Worm (Caenorhabditis elegans) whole organism, L4/young adult: ENCODE measurements around the gene K10H10.13.

Source experiments
- W03F9.2 ChIP-seq: fragments of 150-350 bp; optimal IDR thresholded peaks from 2 replicates; lab custom pipeline; 2014; ENCODE audit warnings: missing biosample characterization, missing genetic modification characterization
- dao-5 ChIP-seq: sonication (generic microtip); optimal IDR thresholded peaks from 2 replicates; lab custom pipeline; 2016; ENCODE audit warnings: missing genotype, missing genetic modification characterization, moderate library complexity, missing compliant biosample characterization
- him-1 ChIP-seq: sonication (generic microtip); optimal IDR thresholded peaks from 2 replicates; lab custom pipeline; 2016; ENCODE audit warnings: missing genotype, missing genetic modification reagents, missing genetic modification characterization, missing compliant biosample characterization

Gene K10H10.13

DNA sequence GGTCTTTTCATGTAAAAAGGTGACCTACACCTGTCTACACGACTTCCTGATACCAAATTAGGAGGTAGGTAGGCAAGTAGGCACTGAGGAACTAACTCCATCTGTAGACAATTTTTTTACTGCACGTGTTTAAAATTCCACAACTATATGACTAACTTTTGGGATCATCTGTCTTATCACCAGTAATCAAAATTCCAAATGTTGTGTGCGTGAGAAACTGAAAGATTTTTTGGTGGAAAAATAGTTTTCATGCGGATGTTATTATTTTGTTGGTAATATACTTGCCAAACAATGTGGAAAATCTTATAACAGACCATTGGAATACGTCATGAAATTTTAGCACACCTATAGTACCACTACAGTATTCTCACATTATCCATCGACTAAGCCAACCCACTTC, at the start of gene K10H10.13:
Gene K10H10.13, minus strand, starts transcription at position 101 of the 400 bp plus-strand sequence.
- TF ChIP-seq him-1 (tag; lab: Kevin White, UChicago) (no peak), W03F9.2 (no peak), dao-5 (tag; lab: Kevin White, UChicago) (no peak)

DNA sequence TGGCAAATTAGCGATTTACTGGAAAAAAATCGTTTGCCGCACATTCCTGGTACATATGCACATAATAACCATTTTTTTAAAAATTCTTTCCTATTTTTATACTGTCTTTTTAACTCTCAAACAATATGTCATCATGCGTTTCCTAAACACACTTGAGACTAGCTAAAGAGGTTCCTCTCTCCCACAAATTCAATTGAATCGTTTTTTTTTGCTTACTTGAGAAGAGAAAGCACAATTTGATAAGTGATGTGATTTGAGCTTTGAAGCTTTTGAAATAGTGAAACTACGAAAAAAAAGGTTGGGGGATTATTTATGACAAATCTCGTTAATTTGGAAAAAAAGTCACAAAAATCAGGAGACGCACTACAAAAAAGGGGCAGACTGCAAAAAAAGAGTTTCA, 43.9 kb upstream of the K10H10.13 start:
- TF ChIP-seq W03F9.2: no peak
- no peak for TF ChIP-seq him-1 (tag; lab: Kevin White, UChicago)
- no peak for TF ChIP-seq dao-5 (tag; lab: Kevin White, UChicago)

DNA sequence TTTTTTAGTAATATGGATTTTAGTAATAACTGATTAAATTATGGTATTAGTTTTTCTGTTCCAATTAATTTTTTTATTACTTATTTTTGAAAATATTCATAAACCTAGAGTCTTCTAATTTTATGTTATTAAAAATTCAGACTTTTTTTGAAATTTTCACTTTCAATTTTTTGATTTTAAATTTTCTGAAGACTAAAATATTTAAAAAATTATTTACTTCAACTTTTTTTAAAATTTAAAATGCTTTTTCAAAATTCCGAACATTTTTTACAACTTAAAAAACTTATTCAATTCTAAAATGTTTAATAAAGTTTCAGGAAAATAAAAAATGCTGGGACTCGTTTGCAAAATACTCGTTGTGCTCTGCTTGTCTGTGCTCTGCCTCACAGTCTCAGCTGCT, 39.5 kb upstream of the K10H10.13 start, which contains the start of gene nlp-41:
Gene nlp-41, plus strand, starts transcription at position 301 of the 400 bp plus-strand sequence.
- no peak for TF ChIP-seq dao-5 (tag; lab: Kevin White, UChicago)
- TF ChIP-seq W03F9.2: no peak

DNA sequence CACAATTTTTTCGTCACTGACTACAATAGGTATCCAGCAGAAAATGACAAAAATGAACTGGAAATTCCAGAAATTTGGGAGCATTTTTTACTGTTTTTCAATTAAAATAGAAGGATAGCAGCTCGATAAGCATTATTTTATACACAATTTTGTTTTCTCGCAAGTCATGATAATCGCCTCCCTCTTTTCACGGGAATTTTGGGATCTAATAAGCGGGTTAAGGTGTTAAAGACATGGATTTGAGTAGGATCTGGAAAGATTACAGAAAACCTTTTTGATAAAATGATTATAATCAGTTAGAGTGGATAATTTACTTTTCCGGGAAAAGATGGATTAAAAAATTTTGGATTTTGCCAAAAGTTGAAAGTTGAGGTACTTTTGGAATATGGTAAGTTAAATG, 37.6 kb upstream of the K10H10.13 start, which contains the start of gene gcy-29:
Gene gcy-29, minus strand, starts transcription at position 101 of the 400 bp plus-strand sequence.
- no peak for TF ChIP-seq him-1 (tag; lab: Kevin White, UChicago)

DNA sequence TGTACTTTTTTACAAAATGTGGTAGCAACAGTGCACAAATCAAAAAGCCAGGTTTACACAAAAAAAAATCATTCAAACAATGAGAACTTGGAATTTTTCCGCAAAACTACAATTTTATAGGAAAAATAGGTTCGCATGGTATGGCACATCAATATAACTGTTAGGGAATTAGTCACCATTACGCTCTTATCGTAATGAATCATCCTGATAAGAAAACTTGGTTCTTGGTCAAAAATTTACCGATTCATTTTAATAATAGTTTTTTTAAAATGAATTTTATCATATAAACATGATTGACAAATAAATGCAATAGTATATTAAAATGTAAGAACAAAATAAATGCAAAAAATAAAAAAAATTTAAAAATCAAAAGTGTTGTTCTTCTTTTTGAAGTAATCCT, 29.5 kb upstream of the K10H10.13 start:
- TF ChIP-seq W03F9.2 (no peak), him-1 (tag; lab: Kevin White, UChicago) (no peak)

DNA sequence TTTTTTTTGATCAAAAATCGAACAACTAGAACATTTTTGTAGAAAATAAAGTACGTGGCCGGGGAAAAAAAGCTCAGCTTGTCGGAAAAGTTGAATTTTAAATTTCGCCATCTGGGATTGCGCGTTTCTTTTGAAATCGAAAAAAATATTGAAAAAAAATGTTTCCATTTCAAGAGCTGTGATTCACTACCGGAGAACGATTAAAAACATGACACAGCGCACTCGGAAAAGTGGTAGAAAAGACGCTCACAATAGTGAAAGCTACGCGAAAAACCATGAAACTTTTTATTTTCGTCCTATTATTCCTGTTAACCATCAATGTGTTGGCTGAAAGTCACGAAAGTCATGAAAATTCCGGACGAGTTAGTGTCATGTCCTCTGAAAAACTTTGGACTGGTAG, 26.6 kb upstream of the K10H10.13 start, which contains the start of the genes clec-147 and C04H5.7:
Gene clec-147, minus strand, starts transcription at position 101 of the 400 bp plus-strand sequence.
Gene C04H5.7, plus strand, starts transcription at position 219 of the 400 bp plus-strand sequence.
- TF ChIP-seq him-1 (tag; lab: Kevin White, UChicago) (no peak), W03F9.2 (no peak), dao-5 (tag; lab: Kevin White, UChicago) (no peak)

DNA sequence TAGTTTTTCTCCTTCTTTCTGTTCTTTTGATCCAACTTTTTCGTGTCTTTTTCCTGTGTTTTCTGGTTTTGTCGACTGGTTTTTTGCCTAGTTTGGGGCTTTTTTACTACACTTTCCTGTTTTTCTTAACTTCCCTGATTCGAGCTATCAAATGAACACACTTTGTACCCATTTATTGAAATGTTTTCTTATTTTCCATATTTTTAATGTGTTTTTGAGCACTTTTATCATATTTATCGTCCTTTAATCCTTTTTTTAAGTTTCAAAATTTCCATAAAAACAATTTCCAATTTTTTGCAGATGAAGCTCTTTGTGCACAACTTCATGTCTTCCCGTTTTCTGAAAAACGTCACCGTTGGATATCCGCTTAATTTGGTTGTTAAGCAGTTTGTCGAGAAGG, 22.9 kb upstream of the K10H10.13 start, which contains the start of gene C04H5.1:
Gene C04H5.1, plus strand, starts transcription at position 301 of the 400 bp plus-strand sequence.
- TF ChIP-seq him-1 (tag; lab: Kevin White, UChicago) (no peak), W03F9.2 (no peak), dao-5 (tag; lab: Kevin White, UChicago) (no peak)

DNA sequence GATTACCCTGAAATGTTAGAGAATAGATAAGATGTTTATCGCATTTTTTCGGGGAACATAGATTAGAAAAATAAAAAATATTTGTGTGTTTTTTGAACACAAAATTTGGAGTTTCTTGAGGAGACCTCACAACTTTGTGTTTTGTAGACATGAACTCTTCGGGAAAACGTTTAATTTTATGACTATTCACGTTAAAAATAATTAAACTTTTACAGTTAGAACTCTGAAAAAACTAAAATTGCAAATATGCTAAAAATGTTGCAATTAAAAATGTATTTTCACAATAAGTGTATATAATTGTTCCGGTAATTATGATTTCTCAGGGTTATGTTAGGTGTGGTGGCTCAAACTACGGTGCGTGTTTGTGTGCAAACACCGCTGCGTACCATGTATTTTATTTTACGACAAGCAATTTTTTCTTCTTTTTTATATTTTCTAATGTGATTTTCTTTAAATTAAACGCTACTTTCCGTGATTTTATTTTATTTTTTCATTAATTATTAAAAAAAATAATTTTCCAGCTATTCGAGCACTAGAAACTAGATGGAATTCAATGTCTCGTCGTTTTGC, 17.2 kb upstream of the K10H10.13 start, which contains the start of the genes F57C2.5 and spat-1:
Gene F57C2.5, minus strand, starts transcription at position 7 of the 570 bp plus-strand sequence.
Gene spat-1, plus strand, starts transcription at position 520 of the 570 bp plus-strand sequence.
- TF ChIP-seq him-1 (tag; lab: Kevin White, UChicago): no peak
- peak; percentile 71 for TF ChIP-seq W03F9.2

DNA sequence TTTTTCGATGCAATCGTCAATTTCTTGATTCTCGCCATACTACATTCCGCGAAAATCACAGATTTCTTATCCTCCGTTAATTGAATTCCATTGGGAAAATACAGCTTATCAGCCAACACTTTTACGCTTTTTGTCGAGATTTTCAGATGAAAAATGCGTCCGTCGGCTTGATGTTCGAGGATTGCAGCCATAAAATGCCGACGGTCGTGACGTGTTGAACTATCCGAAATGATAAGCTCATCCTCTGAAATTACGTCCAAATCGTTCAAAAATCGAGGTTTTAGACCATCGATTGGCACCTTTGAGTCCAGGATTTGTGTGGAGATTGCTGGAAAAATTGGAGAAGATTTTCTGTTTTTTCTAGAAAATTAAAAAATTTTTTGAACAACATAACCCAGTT, 16.0 kb upstream of the K10H10.13 start:
- TF ChIP-seq dao-5 (tag; lab: Kevin White, UChicago) (no peak), W03F9.2 (no peak), him-1 (tag; lab: Kevin White, UChicago) (no peak)

DNA sequence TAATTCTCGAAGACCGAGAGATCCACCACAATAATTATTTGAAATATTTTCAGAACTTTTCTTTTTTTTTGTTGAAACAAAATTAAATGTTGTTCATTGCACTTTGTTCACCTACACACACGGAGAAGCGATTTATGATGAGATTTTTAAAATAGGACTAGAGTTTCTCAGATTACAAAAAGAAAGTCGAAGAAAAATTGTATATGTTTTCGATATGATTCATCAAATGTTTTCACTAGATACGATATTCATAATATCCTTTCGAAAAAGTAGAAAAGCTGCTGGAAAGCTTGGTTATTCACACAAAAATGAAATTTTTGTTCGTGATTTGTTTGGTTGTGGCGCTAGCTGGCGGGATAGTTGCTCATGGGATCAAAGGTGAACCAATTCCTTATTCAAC, 13.9 kb upstream of the K10H10.13 start, which contains the start of gene F57C2.4:
Gene F57C2.4, plus strand, starts transcription at position 301 of the 400 bp plus-strand sequence.
- no peak for TF ChIP-seq dao-5 (tag; lab: Kevin White, UChicago)
- TF ChIP-seq him-1 (tag; lab: Kevin White, UChicago): no peak
- no peak for TF ChIP-seq W03F9.2

DNA sequence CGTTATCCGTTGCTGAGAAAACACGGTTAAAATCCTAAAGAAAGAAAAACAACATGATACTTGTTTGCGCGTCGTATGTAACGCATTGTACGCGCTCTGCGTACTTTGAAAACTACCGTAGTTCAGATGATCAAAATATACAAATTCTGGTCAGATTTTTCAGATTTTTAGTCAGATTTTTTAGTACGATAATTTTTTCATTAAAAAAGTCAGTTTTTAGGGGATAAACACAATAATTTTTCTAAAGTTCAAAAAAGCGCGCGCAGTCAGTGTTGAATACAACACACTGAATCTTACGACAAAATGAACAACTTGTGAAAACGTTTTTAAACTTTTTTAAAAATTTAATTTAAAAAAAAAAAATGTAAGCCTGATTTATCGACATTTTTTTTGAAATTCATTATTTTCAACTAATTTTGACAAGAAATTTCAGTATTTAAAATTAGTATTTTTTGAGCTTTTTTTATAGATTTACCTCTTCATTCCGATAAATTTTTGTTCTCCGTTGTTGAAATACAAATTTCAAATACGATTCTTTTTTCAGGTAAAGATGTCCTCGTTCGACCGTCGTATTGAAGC, 12.6 kb upstream of the K10H10.13 start, which contains the start of gene pot-2:
Gene pot-2, plus strand, starts transcription at position 529 of the 579 bp plus-strand sequence.
- TF ChIP-seq W03F9.2 (no peak), dao-5 (tag; lab: Kevin White, UChicago) (no peak), him-1 (tag; lab: Kevin White, UChicago) (no peak)

DNA sequence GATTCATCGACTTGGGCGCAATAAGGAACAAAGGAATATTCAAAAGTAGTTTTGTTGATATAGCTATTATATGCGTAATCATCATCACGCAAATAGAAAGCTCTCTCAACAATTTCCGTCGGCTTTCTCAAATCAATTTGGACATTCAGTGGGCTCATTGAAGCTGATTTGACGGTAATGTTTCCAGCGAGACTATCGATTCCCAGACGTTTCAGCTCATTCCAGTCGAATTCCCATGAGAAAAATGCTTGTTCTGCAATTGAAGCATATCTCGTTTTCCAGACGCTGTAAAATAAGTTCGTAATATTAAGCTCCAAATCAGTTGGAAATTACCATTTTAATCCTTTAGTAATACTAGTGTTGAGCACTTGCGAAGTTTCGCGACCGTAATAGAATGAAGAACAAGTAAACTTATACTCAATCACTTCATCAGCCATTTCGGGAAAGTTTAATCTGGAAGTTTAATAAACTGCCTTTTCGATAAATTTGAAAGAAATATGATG, 12.0 kb upstream of the K10H10.13 start, which contains the start of gene btb-20:
Gene btb-20, minus strand, starts transcription at position 453 of the 503 bp plus-strand sequence.
- TF ChIP-seq dao-5 (tag; lab: Kevin White, UChicago) (no peak), W03F9.2 (no peak), him-1 (tag; lab: Kevin White, UChicago) (no peak)

DNA sequence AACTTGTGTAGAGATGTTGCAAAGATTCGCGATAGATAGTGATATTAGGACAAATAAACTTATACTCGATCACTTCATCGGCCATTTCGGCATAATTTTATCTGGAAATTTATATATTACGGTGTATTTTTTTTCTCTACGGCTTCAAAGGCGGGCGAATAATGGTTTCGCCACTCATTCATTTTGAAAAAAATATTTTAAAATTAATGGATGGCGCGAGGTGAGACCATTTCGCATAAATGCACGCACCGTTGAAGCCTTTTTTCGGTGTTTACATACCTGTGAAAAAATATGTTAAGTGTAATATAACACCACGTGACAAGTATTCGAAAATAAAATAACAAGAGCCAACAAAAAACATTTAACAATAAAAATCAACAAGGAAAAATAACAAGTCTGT, 10.9 kb upstream of the K10H10.13 start, which contains the start of gene btb-19:
Gene btb-19, minus strand, starts transcription at position 101 of the 400 bp plus-strand sequence.
- no peak for TF ChIP-seq dao-5 (tag; lab: Kevin White, UChicago)
- TF ChIP-seq W03F9.2: no peak
- TF ChIP-seq him-1 (tag; lab: Kevin White, UChicago): no peak

DNA sequence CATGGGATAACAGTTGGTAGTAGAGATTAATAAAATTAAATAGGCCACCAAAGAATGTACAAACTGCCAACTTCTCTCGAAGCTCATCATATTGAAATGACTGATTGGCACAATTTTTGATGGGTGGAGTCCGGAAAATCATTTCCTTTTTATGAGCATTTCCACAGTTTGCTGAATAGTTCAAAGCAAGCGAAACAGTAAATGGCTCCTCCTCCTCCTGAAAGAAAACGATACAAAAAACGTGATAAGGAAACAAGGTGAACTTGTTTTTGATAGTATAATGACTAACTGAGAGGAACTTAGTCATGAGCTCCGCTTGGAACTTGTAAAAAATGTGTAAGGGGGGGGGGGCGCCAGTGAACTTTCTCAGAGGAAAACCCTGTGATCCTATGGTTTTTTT, 3.9 kb upstream of the K10H10.13 start, which contains the start of gene K10H10.9:
Gene K10H10.9, minus strand, starts transcription at position 101 of the 400 bp plus-strand sequence.
- TF ChIP-seq W03F9.2 (no peak), him-1 (tag; lab: Kevin White, UChicago) (no peak), dao-5 (tag; lab: Kevin White, UChicago) (no peak)
